Fruit fly (Drosophila melanogaster): ENCODE measurements around the gene Adh.

Adh gene

dm6 chr2L:14623854-14624253 is 8.5 kb downstream of the Adh start (continued):
- TF ChIP-seq CG4318 (GFP tag; optimal IDR thresholded peaks at IDR 0.05) (peak; percentile 40), dsx (GFP tag; optimal IDR thresholded peaks at IDR 0.05; ENCODE audit: poor library complexity, severe bottlenecking) (peak; percentile 11), Lpt (GFP tag; optimal IDR thresholded peaks at IDR 0.05) (peak; percentile 70), CG1621 (tag; optimal IDR thresholded peaks at IDR 0.05) (no peak), Met (GFP tag; optimal IDR thresholded peaks at IDR 0.05) (peak; percentile 44), CG9139 (GFP tag; optimal IDR thresholded peaks at IDR 0.05) (no peak), ss (GFP tag; optimal IDR thresholded peaks at IDR 0.05) (no peak), Sox15 (GFP tag; optimal IDR thresholded peaks at IDR 0.05) (no peak), achi (GFP tag; optimal IDR thresholded peaks at IDR 0.05) (peak; percentile 67), CG6808 (GFP tag; optimal IDR thresholded peaks at IDR 0.05) (no peak), CG6163 (GFP tag; IDR thresholded peaks at IDR 0.05) (peak; percentile 88), CG31627 (GFP tag; optimal IDR thresholded peaks at IDR 0.05) (no peak), CG8632 (GFP tag; optimal IDR thresholded peaks at IDR 0.05) (no peak), spab (GFP tag; optimal IDR thresholded peaks at IDR 0.05) (no peak), CG8319 (GFP tag; optimal IDR thresholded peaks at IDR 0.05) (no peak), Hr4 (GFP tag; optimal IDR thresholded peaks at IDR 0.05) (peak; percentile 66), CG10669 (GFP tag; optimal IDR thresholded peaks at IDR 0.05) (peak; percentile 11), Gug (GFP tag; IDR thresholded peaks at IDR 0.05) (peak; percentile 76), CG6854 (GFP tag; optimal IDR thresholded peaks at IDR 0.05) (no peak), Eip75B (GFP tag; optimal IDR thresholded peaks at IDR 0.05) (peak; percentile 60), dac (GFP tag; optimal IDR thresholded peaks at IDR 0.05) (peak; percentile 50), Eip78C (GFP tag) (peak; percentile 91), Ets96B (tag; optimal IDR thresholded peaks at IDR 0.05) (no peak), Sox14 (GFP tag; optimal IDR thresholded peaks at IDR 0.05) (peak; percentile 76), Smox (GFP tag; optimal IDR thresholded peaks at IDR 0.05) (no peak)

DNA sequence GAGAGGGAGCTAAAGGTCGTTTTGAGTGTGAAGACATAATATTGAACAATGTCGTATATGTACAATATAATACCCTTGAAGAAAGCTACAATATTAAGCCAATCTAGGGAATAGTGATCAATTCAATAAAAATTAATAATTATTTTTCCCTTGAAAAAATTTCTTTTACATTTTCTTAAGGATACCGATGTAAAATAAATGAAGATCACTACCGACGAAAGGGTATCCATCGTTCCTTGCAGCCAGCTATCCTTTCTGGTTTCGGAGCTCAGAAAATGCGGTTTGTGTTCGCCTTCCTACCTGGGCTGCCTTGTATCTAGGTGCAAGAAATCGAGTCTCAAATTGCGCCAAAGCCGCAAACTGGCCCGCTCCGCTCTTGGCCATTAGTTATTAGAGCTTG is 9.3 kb downstream of the Adh start:
- TF ChIP-seq pdm3 (GFP tag; optimal IDR thresholded peaks at IDR 0.05): peak; percentile 28
- TF ChIP-seq acj6 (GFP tag; optimal IDR thresholded peaks at IDR 0.05): peak; percentile 38
- peak; percentile 57 for TF ChIP-seq CG32006 (GFP tag; optimal IDR thresholded peaks at IDR 0.05)
- TF ChIP-seq Met (GFP tag; optimal IDR thresholded peaks at IDR 0.05): no peak
- peak; percentile 63; the same call in 2 of the 3 replicates for TF ChIP-seq CG8119 (GFP tag; IDR thresholded peaks at IDR 0.05)
- no peak for TF ChIP-seq topi (GFP tag; optimal IDR thresholded peaks at IDR 0.05)
- TF ChIP-seq CG11294 (GFP tag; IDR thresholded peaks at IDR 0.05): 0 out of 2 replicates have a peak, but pooled peaks have one; percentile 21
- TF ChIP-seq CG4318 (GFP tag; optimal IDR thresholded peaks at IDR 0.05): no peak
- TF ChIP-seq CG1621 (tag; optimal IDR thresholded peaks at IDR 0.05): no peak
- TF ChIP-seq CG16779 (tag; optimal IDR thresholded peaks at IDR 0.05): no peak
- TF ChIP-seq OdsH (GFP tag; optimal IDR thresholded peaks at IDR 0.05): peak; percentile 54
- TF ChIP-seq Blimp-1 (GFP tag; optimal IDR thresholded peaks at IDR 0.05): no peak
- peak; percentile 75 for TF ChIP-seq eg (GFP tag; IDR thresholded peaks at IDR 0.05)
- TF ChIP-seq achi (GFP tag; optimal IDR thresholded peaks at IDR 0.05): peak; percentile 23
- no peak for TF ChIP-seq Smox (GFP tag; optimal IDR thresholded peaks at IDR 0.05)
- TF ChIP-seq CG10631 (GFP tag; optimal IDR thresholded peaks at IDR 0.05): peak; percentile 34
- peak; percentile 24 for TF ChIP-seq CG6276 (GFP tag; optimal IDR thresholded peaks at IDR 0.05)
- peak; percentile 0 for TF ChIP-seq net (GFP tag; optimal IDR thresholded peaks at IDR 0.05)
- peak; percentile 31 for TF ChIP-seq CG3919 (GFP tag; optimal IDR thresholded peaks at IDR 0.05)
- no peak for TF ChIP-seq CG31627 (GFP tag; optimal IDR thresholded peaks at IDR 0.05)
- TF ChIP-seq CG6792 (GFP tag; optimal IDR thresholded peaks at IDR 0.05): no peak
- TF ChIP-seq Ets96B (tag; optimal IDR thresholded peaks at IDR 0.05): peak; percentile 16
- peak; percentile 38 for TF ChIP-seq Hr4 (GFP tag; optimal IDR thresholded peaks at IDR 0.05)
- TF ChIP-seq Gug (GFP tag; IDR thresholded peaks at IDR 0.05): peak; percentile 53
- TF ChIP-seq salr (GFP tag; optimal IDR thresholded peaks at IDR 0.05): no peak
- TF ChIP-seq Eip78C (GFP tag): peak; percentile 72
- TF ChIP-seq CG6163 (GFP tag; IDR thresholded peaks at IDR 0.05): peak; percentile 57; the same call in 2 of the 3 replicates
- peak; percentile 71 for TF ChIP-seq CG15336 (GFP tag; IDR thresholded peaks at IDR 0.05)
- peak; percentile 0 for TF ChIP-seq Hr39 (GFP tag; optimal IDR thresholded peaks at IDR 0.05)
